Fruit fly (Drosophila melanogaster) ovary, adult (tissue): ENCODE measurements around the gene Acp62F.

Experiments
- CG17801 ChIP-seq: fragments of 200-800 bp; optimal IDR thresholded peaks from 2 replicates; lab custom pipeline; 2019; ENCODE audit warnings: missing biosample characterization, mild to moderate bottlenecking, missing genetic modification characterization, moderate library complexity; ENCODE audit not compliant: partially characterized antibody

Gene Acp62F

DNA sequence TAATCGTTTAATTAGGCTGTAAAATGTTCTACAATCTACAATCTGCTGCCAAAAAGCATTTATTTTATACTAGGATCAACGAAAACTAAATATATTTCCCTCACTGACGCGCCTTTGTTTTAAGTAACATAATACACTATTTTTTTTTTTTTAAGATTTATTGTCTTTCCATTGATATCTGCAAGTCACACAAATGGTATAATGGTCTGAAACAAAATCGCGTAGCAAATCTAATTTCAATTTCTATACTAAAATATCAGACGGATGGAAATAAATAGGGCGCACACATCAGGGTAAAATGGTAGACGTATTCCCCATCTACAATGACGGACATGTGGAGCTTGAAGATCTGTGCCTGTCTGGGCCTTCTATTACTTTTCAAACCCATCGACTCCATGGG is at the start of gene Acp62F:
Gene Acp62F, plus strand, starts transcription at position 301 of the 400 bp plus-strand sequence.
- TF ChIP-seq CG17801 (GFP tag; lab: Kevin White, UChicago), result no peak

DNA sequence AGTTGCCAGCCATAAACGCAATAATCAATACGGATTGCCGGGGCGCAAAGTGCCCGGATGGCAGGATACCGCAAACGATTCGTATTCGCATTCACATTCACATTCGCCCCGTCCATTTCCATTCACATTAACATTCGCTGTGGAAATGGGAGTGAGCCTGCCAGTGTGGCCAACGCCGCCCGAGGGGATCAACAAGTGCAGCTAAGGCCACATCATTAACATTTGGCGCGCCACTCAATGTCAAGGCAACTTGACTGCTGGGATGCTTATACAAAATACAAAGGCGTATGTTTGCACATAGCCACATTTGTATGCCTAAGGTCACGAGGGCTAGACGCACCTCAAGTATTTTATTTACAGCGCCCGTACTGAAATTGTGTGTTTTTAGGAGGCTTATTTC is 37.1 kb upstream of the Acp62F start:
- no peak for TF ChIP-seq CG17801 (GFP tag; lab: Kevin White, UChicago)

DNA sequence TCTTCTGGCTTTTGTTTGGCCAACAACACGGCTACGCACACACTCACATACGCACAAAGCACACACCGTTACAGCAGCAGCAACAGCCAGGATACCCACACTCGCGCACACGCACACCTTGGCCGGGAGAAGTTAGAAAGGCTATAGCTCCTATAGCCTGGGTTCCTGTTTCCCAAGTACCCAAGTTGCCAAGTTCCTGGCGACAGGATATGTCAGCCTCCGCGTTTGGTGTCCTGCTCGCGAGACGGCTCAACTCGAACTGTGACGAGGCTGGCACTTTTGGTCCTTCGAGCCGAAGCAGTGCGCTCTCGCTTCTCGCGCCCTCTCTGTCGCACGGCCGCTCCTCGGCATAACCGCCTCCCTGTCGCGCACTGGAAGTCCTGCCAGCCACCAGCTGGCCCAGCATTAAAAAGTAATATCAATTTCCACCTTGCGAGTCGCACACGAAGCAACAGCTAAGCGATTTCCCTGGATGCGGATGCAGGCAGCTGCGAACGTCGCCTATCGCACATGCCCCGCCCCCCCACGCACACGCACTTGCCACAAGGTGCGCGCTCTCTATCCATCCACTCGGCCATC is 28.0 kb upstream of the Acp62F start, which contains the start of gene Fife:
Gene Fife, minus strand, starts transcription at position 229 of the 579 bp plus-strand sequence.
- no peak for TF ChIP-seq CG17801 (GFP tag; lab: Kevin White, UChicago)

DNA sequence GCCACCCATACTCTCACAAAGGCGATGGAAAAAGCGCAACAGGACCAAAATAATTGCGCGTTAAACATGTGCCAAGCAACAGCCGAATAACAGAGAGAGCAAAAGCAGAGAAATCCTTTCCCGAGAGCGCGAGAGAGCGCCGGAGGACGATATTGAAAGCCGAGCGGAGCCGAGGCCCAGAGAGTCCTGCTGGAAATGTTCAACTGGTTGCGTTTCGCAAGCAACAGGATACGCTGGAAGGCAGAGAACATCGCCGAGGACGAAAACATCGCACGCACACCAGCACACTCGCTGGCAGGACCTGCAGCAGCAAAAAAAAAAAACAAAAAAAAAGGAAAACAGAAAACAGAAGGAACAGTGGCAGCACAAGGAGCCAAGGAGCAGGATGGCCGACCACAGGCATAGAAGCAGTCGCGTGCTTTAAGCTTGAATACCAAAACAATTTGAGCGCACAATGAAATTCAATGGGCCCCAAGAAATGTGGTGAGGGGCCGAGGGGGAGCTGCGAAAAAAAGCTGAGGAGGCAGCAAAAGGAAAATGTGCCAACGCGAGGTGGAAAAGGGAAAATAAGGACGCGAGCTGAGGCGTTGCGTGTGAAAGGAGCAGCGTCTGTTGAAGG is 26.8 kb upstream of the Acp62F start:
- TF ChIP-seq CG17801 (GFP tag; lab: Kevin White, UChicago), result no peak

DNA sequence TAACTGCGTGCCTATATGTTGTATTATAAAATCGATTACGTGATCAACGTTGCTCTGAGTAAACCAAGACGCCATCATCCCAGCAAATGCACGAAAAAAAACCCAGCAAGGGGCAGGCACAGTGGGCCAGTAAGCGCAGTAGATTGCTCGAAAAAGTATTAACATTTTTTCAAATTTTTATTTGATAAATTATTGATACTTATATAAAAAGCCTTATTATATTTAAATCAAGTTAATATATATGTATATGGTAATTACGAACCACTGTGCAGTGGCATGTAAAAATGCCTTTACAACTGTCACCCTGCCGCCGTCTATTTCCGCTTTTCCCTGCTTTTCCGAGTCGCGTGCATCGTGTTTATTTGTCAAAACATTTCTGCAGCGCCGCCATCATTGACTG is 12.5 kb upstream of the Acp62F start:
- no peak for TF ChIP-seq CG17801 (GFP tag; lab: Kevin White, UChicago)

DNA sequence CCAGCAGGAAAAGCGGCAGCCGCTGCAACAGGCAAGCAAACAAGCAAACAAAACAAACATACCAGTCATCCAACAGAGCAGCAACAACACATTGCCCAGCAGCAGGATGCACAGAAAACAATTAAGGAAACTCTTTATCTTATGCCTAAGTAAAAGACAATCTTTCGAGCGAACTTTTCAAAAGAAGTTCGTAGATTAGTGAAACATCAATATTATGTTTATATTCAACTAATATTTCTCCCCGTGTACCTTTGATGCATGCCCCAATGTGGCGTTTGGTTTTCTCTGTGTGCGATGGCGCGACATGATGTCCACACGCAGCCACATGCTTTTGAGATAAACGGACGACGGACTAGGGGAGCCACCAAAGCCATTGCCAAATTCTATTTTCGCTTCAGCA is 8.6 kb upstream of the Acp62F start:
- TF ChIP-seq CG17801 (GFP tag; lab: Kevin White, UChicago), result no peak

DNA sequence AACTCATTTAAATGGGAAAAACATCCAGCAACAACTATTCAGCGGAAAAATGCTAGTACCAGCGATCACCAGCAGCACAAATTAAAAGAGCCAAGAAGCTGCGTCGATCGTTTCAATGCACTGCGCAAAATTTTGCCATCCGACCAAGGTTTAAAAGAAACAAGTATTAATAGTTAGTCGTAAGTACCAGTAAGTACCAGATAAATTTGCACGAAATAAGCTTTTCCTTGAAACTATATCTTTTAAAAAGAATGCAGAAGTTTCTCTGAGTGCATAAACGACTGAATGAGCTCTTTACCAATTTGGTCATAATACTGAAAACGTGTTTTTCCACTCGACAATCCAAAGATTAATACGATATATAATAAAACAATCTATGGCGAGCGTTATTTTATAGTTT is 6.3 kb upstream of the Acp62F start:
- TF ChIP-seq CG17801 (GFP tag; lab: Kevin White, UChicago), result no peak

DNA sequence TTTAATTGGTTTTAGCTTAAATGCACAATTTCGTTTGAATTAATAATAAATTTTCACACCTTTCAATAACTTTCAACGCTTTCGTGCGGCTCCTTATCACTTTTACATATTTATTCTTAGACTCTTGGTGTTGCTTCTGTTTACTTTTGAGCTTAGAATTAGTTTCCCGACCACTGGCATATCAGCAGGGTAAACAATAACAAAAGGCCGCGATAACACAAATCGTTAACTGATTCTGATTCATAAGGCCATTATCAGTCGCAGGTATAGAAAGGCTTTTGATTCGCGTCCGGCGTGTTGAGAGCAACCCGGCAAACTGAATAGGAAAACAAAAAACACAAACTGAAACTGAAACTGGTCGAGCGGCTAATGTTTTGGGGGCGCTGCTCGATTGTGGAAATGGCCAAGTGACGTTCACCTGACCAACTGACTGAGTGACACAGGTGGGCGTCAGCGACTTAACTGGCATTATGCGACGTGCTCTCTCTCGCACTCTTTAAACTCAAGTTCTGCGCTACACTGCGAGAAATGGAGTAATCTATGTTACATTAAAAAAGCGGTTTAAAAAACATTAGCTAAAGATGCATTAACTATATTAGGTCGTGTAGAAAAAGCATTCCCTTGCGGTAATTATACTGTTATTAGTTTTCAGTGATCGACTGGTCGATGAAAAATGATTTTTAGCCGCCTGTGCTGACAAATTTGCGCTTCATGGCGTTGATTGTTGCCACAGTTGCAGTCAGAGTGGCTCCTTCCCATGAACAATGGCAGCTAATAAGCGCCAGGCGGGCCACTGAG is 5.0 kb upstream of the Acp62F start:
- no peak for TF ChIP-seq CG17801 (GFP tag; lab: Kevin White, UChicago)

DNA sequence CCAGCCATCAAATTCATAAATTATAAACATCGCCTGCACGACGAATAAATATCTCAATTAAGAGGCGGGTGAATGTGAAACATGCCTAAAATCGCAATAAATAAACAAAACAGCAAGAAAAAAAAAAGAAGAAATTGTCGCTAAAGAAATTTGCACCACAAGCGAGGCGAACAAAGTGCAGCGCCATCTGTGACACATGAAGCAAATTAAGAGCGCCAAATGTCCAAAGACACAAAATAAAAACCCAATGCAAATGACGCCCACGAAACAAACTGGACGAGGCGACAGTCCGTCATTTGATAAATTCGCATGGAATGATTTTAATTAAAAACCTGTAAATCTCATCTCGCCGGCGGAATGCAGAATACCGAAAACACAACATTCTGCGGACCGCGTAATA is 4.2 kb downstream of the Acp62F start:
- TF ChIP-seq CG17801 (GFP tag; lab: Kevin White, UChicago), result no peak

DNA sequence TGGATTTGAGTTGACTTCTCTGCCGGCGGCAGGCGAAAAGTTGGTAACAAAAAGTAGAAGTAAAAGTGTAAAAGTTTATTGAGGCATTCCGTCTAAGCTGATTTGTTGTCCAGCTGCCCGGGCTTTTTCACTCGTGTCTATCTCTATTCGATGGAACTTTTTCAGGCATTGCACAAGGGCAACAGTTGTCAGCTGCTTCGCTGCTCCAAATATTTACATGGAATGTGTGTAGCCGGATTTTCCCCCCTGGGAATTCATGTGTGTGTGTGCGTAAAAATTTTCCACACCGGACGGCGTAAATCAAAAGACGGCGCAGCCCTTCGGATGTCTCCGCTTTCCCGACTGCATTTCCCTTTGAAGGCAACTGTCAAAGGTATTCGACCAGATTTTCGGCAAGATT is 5.4 kb downstream of the Acp62F start:
- TF ChIP-seq CG17801 (GFP tag; lab: Kevin White, UChicago), result no peak

DNA sequence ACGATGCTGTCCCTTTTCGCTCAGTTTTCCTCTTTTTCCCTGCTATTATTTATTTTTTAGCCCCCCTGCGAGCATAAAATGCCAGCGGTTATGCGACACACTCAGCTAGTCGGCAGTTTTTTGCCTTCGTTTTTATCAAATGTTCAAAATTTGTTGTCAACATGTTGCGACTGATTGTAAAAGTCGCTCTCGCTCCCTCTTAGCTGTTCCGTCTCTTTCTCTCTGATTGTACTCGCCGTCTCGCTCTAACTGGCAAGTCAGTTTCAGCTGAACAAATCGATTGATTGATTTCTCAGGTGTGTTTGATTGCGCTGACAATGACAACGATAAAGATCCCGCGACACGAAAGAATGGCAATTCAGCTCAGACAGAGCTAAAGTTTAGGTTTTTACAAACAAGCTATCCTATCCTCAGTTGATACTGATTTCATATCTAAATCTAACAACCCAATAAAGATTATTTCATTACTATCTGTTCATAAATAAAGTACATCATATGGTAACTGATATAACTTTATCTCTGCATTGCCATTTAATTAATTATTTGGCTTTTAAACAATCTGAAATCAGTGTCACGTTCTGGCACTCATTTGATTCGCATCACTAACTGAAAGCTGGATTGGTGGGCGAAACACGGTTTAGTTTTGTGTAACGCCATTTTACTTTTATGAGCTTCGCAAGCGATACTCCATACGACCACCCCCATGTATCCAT is 6.3 kb downstream of the Acp62F start:
- TF ChIP-seq CG17801 (GFP tag; lab: Kevin White, UChicago), result no peak

DNA sequence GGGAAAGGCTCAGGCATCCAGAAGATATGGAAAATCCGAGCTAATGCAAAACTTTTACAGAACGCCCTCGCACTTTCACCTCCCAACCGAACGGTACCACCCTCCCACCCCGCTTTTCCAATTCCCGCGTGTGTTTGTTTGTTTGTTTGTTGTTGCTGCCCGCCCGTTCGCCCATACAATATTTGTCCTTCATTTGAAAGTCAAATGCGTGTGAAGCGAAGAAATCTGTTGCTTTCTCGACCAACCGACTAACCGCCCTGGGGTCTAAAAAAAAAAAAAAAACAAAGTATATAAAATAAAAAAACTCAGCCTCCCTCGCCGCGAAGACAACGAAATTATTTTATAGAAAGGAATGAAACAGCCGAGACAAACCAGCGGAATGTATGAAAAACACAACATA is 8.8 kb downstream of the Acp62F start:
- TF ChIP-seq CG17801 (GFP tag; lab: Kevin White, UChicago), result no peak

DNA sequence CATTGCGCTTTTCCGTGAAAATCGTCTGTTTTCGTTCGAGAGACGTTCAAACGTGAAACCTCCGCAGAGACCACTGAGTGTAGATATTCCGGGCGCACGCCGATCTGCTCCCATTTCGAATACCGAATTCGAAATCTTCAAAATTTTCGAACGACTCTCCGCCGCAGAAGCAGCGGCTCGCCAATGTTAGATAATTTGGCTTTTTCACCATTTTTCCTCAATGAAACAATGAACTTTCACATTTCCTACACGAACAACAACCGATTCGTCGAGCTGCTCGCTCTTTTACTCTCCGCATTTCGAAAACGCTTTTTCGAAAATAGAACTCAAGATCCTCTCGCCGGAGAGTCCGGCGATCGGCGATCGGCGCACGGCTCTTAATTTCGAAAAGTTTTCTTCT is 22.6 kb downstream of the Acp62F start:
- no peak for TF ChIP-seq CG17801 (GFP tag; lab: Kevin White, UChicago)

DNA sequence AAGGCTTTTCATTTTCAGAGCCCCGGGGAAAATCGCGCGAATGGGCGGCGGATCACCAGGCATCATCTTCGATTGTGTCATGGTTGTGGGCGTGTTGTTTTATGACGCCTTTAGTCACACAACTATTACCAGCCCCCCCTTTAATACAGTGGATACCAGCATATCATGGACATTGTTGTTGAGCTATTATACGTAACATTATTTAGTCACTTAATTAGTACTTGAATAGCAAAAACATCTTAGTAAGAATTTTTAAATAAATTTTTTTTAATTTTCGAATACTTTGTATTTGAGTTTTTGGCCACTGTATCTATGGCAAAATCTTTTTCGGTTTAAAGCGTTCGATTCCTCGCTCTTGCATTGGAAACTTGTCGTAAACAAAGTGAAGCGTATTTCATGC is 24.2 kb downstream of the Acp62F start:
- TF ChIP-seq CG17801 (GFP tag; lab: Kevin White, UChicago), result no peak
